Worm (Caenorhabditis elegans) whole organism, L4/young adult: ENCODE results near the gene F43C11.6.

ENCODE experiments used
- W03F9.2 ChIP-seq: fragments of 150-350 bp; optimal IDR thresholded peaks from 2 replicates; lab custom pipeline; 2014; ENCODE audit warnings: missing biosample characterization, missing genetic modification characterization
- dao-5 ChIP-seq: sonication (generic microtip); optimal IDR thresholded peaks from 2 replicates; lab custom pipeline; 2016; ENCODE audit warnings: missing genotype, missing genetic modification characterization, moderate library complexity, missing compliant biosample characterization
- him-1 ChIP-seq: sonication (generic microtip); optimal IDR thresholded peaks from 2 replicates; lab custom pipeline; 2016; ENCODE audit warnings: missing genotype, missing genetic modification reagents, missing genetic modification characterization, missing compliant biosample characterization

Gene F43C11.6

ce11 chrII:2328963-2329442 is 13.2 kb upstream of the F43C11.6 start, which contains the start of the genes ZK1240.8 and ZK1240.1:
TSS of gene ZK1240.8 (minus strand) at chrII:2329063.
TSS of gene ZK1240.1 (plus strand) at chrII:2329392.
- no peak for TF ChIP-seq dao-5 (tag; lab: Kevin White, UChicago)
- TF ChIP-seq W03F9.2 = no peak
- TF ChIP-seq him-1 (tag; lab: Kevin White, UChicago) = no peak

- TF ChIP-seq dao-5 (tag; lab: Kevin White, UChicago) (no peak), him-1 (tag; lab: Kevin White, UChicago) (no peak), W03F9.2 (no peak)
Observed at ce11 chrII:2330462-2330861, 11.8 kb upstream of the F43C11.6 start.

ce11 chrII:2332220-2332619 is 10.0 kb upstream of the F43C11.6 start, which contains the start of gene F43C11.8:
TSS of gene F43C11.8 (plus strand) at chrII:2332520.
- TF ChIP-seq him-1 (tag; lab: Kevin White, UChicago) = no peak
- no peak for TF ChIP-seq W03F9.2
- TF ChIP-seq dao-5 (tag; lab: Kevin White, UChicago) = no peak

- TF ChIP-seq W03F9.2 (no peak), him-1 (tag; lab: Kevin White, UChicago) (no peak), dao-5 (tag; lab: Kevin White, UChicago) (no peak)
Observed at ce11 chrII:2335572-2335971, 6.7 kb upstream of the F43C11.6 start, which contains the start of gene F43C11.7. TSS of gene F43C11.7 (plus strand) at chrII:2335897.

ce11 chrII:2336177-2336576 is 6.1 kb upstream of the F43C11.6 start:
- TF ChIP-seq dao-5 (tag; lab: Kevin White, UChicago) (no peak), him-1 (tag; lab: Kevin White, UChicago) (no peak), W03F9.2 (no peak)

- TF ChIP-seq W03F9.2 = no peak
- TF ChIP-seq dao-5 (tag; lab: Kevin White, UChicago) = no peak
- no peak for TF ChIP-seq him-1 (tag; lab: Kevin White, UChicago)
Observed at ce11 chrII:2340974-2341373, 1.3 kb upstream of the F43C11.6 start.

- TF ChIP-seq dao-5 (tag; lab: Kevin White, UChicago) (no peak), W03F9.2 (no peak), him-1 (tag; lab: Kevin White, UChicago) (no peak)
Observed at ce11 chrII:2341515-2341914, 714 bp upstream of the F43C11.6 start, which contains the start of gene enri-1. TSS of gene enri-1 (minus strand) at chrII:2341615.

- no peak for TF ChIP-seq W03F9.2
- TF ChIP-seq dao-5 (tag; lab: Kevin White, UChicago) = no peak
- TF ChIP-seq him-1 (tag; lab: Kevin White, UChicago) = no peak
Observed at ce11 chrII:2346672-2347071, 4.4 kb downstream of the F43C11.6 start, which contains the start of gene F43C11.4. TSS of gene F43C11.4 (plus strand) at chrII:2346972.

- TF ChIP-seq him-1 (tag; lab: Kevin White, UChicago) (no peak), dao-5 (tag; lab: Kevin White, UChicago) (no peak), W03F9.2 (no peak)
Observed at ce11 chrII:2352546-2352945, 10.3 kb downstream of the F43C11.6 start, which contains the start of gene F43C11.10. TSS of gene F43C11.10 (minus strand) at chrII:2352646.

- no peak for TF ChIP-seq W03F9.2
- no peak for TF ChIP-seq dao-5 (tag; lab: Kevin White, UChicago)
- TF ChIP-seq him-1 (tag; lab: Kevin White, UChicago) = no peak
Observed at ce11 chrII:2353012-2353411, 10.8 kb downstream of the F43C11.6 start, which contains the start of gene F43C11.3. TSS of gene F43C11.3 (plus strand) at chrII:2353312.

ce11 chrII:2354476-2354875 is 12.2 kb downstream of the F43C11.6 start, which contains the start of gene F43C11.2:
TSS of gene F43C11.2 (plus strand) at chrII:2354776.
- TF ChIP-seq dao-5 (tag; lab: Kevin White, UChicago) (no peak), him-1 (tag; lab: Kevin White, UChicago) (no peak), W03F9.2 (no peak)

- TF ChIP-seq W03F9.2 (no peak), dao-5 (tag; lab: Kevin White, UChicago) (no peak), him-1 (tag; lab: Kevin White, UChicago) (no peak)
Observed at ce11 chrII:2356795-2357194, 14.6 kb downstream of the F43C11.6 start, which contains the start of gene F43C11.1. TSS of gene F43C11.1 (plus strand) at chrII:2357095.

- TF ChIP-seq him-1 (tag; lab: Kevin White, UChicago) (no peak), dao-5 (tag; lab: Kevin White, UChicago) (no peak), W03F9.2 (no peak)
Observed at ce11 chrII:2359965-2360364, 17.7 kb downstream of the F43C11.6 start, which contains the start of gene F43C11.16. TSS of gene F43C11.16 (minus strand) at chrII:2360065.

- no peak for TF ChIP-seq him-1 (tag; lab: Kevin White, UChicago)
- TF ChIP-seq dao-5 (tag; lab: Kevin White, UChicago) = no peak
- TF ChIP-seq W03F9.2 = no peak
Observed at ce11 chrII:2363673-2364072, 21.4 kb downstream of the F43C11.6 start, which contains the start of gene F43C11.11. TSS of gene F43C11.11 (minus strand) at chrII:2363773.
